Worm (Caenorhabditis elegans) whole organism, young adult: ENCODE measurements around the gene R07H5.16.
"Not testable (repeated sequence)": the region's sequence is repeated elsewhere in the genome, so short reads cannot be mapped to it uniquely, and the experiment has no call there.

Experiments
- B0019.2 ChIP-seq: fragments of 200-800 bp; sonication (Bioruptor generic); conservative IDR thresholded peaks from 2 replicates; pipeline ENCODE4 v1.3.6; 2022; ENCODE audit warnings: missing genetic modification reagents, missing genetic modification characterization, missing compliant biosample characterization
- C06A6.2 ChIP-seq: fragments of 200-800 bp; sonication (Bioruptor generic); conservative IDR thresholded peaks from 2 replicates; pipeline ENCODE4 v1.3.6; 2022; ENCODE audit warnings: missing genetic modification characterization, missing compliant biosample characterization
- C17E4.6 ChIP-seq: fragments of 200-800 bp; sonication (Bioruptor generic); IDR thresholded peaks from 2 replicates; pipeline ENCODE4 v1.3.6; 2022; ENCODE audit warnings: missing genetic modification reagents, missing genetic modification characterization, missing compliant biosample characterization
- D2030.7 ChIP-seq: fragments of 200-800 bp; sonication (Bioruptor generic); IDR thresholded peaks from 2 replicates; pipeline ENCODE4 v1.3.6; 2022; ENCODE audit warnings: missing genetic modification reagents, missing genetic modification characterization, missing compliant biosample characterization
- F22D6.2 ChIP-seq: sonication (generic microtip); optimal IDR thresholded peaks from 2 replicates; lab custom pipeline; 2016; ENCODE audit warnings: mild to moderate bottlenecking, missing genetic modification characterization, missing compliant biosample characterization
- F23B12.7 ChIP-seq: sonication (generic microtip); optimal IDR thresholded peaks from 2 replicates; lab custom pipeline; 2017; ENCODE audit warnings: missing genetic modification characterization, mild to moderate bottlenecking, missing compliant biosample characterization, antibody characterized with exemption, moderate library complexity; ENCODE audit not compliant: insufficient read depth
- F33H1.4 ChIP-seq: fragments of 200-800 bp; sonication (Bioruptor generic); IDR thresholded peaks from 2 replicates; pipeline ENCODE4 v1.3.6; 2022; ENCODE audit warnings: missing genetic modification reagents, missing genetic modification characterization, missing compliant biosample characterization
- T07F8.4 ChIP-seq: sonication (generic microtip); optimal IDR thresholded peaks from 2 replicates; lab custom pipeline; 2016; ENCODE audit warnings: mild to moderate bottlenecking, missing genetic modification characterization, moderate library complexity, missing compliant biosample characterization
- Y53G8AR.9 ChIP-seq: fragments of 200-800 bp; sonication (Bioruptor generic); conservative IDR thresholded peaks from 2 replicates; pipeline ENCODE4 v1.3.6; 2022; ENCODE audit warnings: missing genetic modification reagents, missing genetic modification characterization, missing compliant biosample characterization
- Y67H2A.10 ChIP-seq: fragments of 200-800 bp; sonication (Bioruptor generic); conservative IDR thresholded peaks from 2 replicates; pipeline ENCODE4 v1.3.6; 2022; ENCODE audit warnings: missing genetic modification reagents, missing genetic modification characterization, missing compliant biosample characterization
- Y95B8A.8 ChIP-seq: fragments of 200-800 bp; sonication (Bioruptor generic); IDR thresholded peaks from 2 replicates; pipeline ENCODE4 v1.3.6; 2022; ENCODE audit warnings: missing genetic modification reagents, missing genetic modification characterization, missing compliant biosample characterization
- atf-7 ChIP-seq: sonication (generic microtip); optimal IDR thresholded peaks from 2 replicates; lab custom pipeline; 2017; ENCODE audit warnings: mild to moderate bottlenecking, missing genetic modification characterization, missing compliant biosample characterization
- athp-1 ChIP-seq: sonication (generic microtip); optimal IDR thresholded peaks from 2 replicates; lab custom pipeline; 2017; ENCODE audit warnings: mild to moderate bottlenecking, missing genetic modification characterization, missing compliant biosample characterization
- attf-3 ChIP-seq: fragments of 200-800 bp; sonication (Bioruptor generic); conservative IDR thresholded peaks from 2 replicates; pipeline ENCODE4 v1.3.6; 2022; ENCODE audit warnings: missing genetic modification reagents, missing genetic modification characterization, missing compliant biosample characterization
- attf-5 ChIP-seq: fragments of 200-800 bp; sonication (Bioruptor generic); optimal IDR thresholded peaks from 2 replicates; lab custom pipeline; 2018; ENCODE audit warnings: mild to moderate bottlenecking, missing genetic modification characterization, missing compliant biosample characterization
- attf-6 ChIP-seq: fragments of 200-800 bp; sonication (Bioruptor generic); IDR thresholded peaks from 2 replicates; pipeline ENCODE4 v1.3.6; 2022; ENCODE audit warnings: missing genetic modification reagents, missing genetic modification characterization, missing compliant biosample characterization
- bed-2 ChIP-seq: fragments of 200-800 bp; sonication (Bioruptor generic); IDR thresholded peaks from 2 replicates; pipeline ENCODE4 v1.3.6; 2022; ENCODE audit warnings: missing genetic modification reagents, missing genetic modification characterization, missing compliant biosample characterization
- cebp-1 ChIP-seq, 2 experiments: fragments of 200-800 bp in 1 of 2; sonication (Bioruptor generic) in 1 of 2; sonication (generic microtip) in 1 of 2; IDR thresholded peaks in 1 of 2; optimal IDR thresholded peaks in 1 of 2; 2 replicates each; pipeline versions ENCODE4 v1.3.6 to Lab custom; 2017 to 2022; ENCODE audit warnings: missing compliant biosample characterization in 2 of 2, missing genetic modification characterization in 2 of 2, mild to moderate bottlenecking in 1 of 2, missing genetic modification reagents in 1 of 2, moderate library complexity in 1 of 2
- ceh-100 ChIP-seq: fragments of 200-800 bp; sonication (Bioruptor generic); IDR thresholded peaks from 2 replicates; pipeline ENCODE4 v1.3.6; 2022; ENCODE audit warnings: missing genetic modification reagents, missing genetic modification characterization, missing compliant biosample characterization
- ceh-91 ChIP-seq: fragments of 200-800 bp; sonication (Bioruptor generic); IDR thresholded peaks from 2 replicates; pipeline ENCODE4 v1.3.6; 2022; ENCODE audit warnings: missing genetic modification reagents, missing genetic modification characterization, missing compliant biosample characterization
- dox-1 ChIP-seq: fragments of 200-800 bp; sonication (Bioruptor generic); IDR thresholded peaks from 2 replicates; pipeline ENCODE4 v1.3.6; 2022; ENCODE audit warnings: missing genetic modification reagents, missing genetic modification characterization, missing compliant biosample characterization
- dpl-1 ChIP-seq: fragments of 150-350 bp; optimal IDR thresholded peaks from 2 replicates; lab custom pipeline; 2014; ENCODE audit warnings: missing biosample characterization, missing genetic modification reagents, missing genetic modification characterization
- efl-1 ChIP-seq: fragments of 150-350 bp; optimal IDR thresholded peaks from 2 replicates; lab custom pipeline; 2014; ENCODE audit warnings: missing biosample characterization, missing genetic modification reagents, missing genetic modification characterization
- egl-44 ChIP-seq: fragments of 200-800 bp; sonication (Bioruptor generic); IDR thresholded peaks from 2 replicates; pipeline ENCODE4 v1.3.6; 2022; ENCODE audit warnings: missing genetic modification reagents, missing genetic modification characterization, missing compliant biosample characterization
- egrh-3 ChIP-seq: fragments of 200-800 bp; sonication (Bioruptor generic); IDR thresholded peaks from 2 replicates; pipeline ENCODE4 v1.3.6; 2022; ENCODE audit warnings: missing genetic modification reagents, missing genetic modification characterization, missing compliant biosample characterization
- ekl-4 ChIP-seq: fragments of 200-800 bp; sonication (Bioruptor generic); IDR thresholded peaks from 2 replicates; pipeline ENCODE4 v1.3.6; 2022; ENCODE audit warnings: missing genetic modification reagents, missing genetic modification characterization, missing compliant biosample characterization
- hmg-20 ChIP-seq: fragments of 200-800 bp; sonication (Bioruptor generic); IDR thresholded peaks from 2 replicates; pipeline ENCODE4 v1.3.6; 2022; ENCODE audit warnings: missing genetic modification reagents, missing genetic modification characterization, missing compliant biosample characterization
- hsf-1 ChIP-seq: fragments of 200-800 bp; sonication (Bioruptor generic); IDR thresholded peaks from 2 replicates; pipeline ENCODE4 v1.3.6; 2022; ENCODE audit warnings: missing genetic modification reagents, missing genetic modification characterization, missing compliant biosample characterization
- lin-35 ChIP-seq, 3 experiments: fragments of 150-350 bp in 2 of 3; sonication (generic microtip) in 1 of 3; optimal IDR thresholded peaks; 2 replicates each; lab custom pipeline; 2014 to 2018; ENCODE audit warnings: missing biosample characterization in 3 of 3, missing genetic modification characterization in 3 of 3, missing genetic modification reagents in 3 of 3
- lir-1 ChIP-seq: fragments of 200-800 bp; sonication (Bioruptor generic); conservative IDR thresholded peaks from 2 replicates; pipeline ENCODE4 v1.3.6; 2022; ENCODE audit warnings: missing genetic modification reagents, missing genetic modification characterization, missing compliant biosample characterization
- lsl-1 ChIP-seq: fragments of 200-800 bp; sonication (Bioruptor generic); optimal IDR thresholded peaks from 2 replicates; lab custom pipeline; 2018; ENCODE audit warnings: mild to moderate bottlenecking, missing genetic modification characterization, moderate library complexity, missing compliant biosample characterization
- lsy-27 ChIP-seq: sonication (generic microtip); optimal IDR thresholded peaks from 2 replicates; lab custom pipeline; 2017; ENCODE audit warnings: missing genetic modification characterization, mild to moderate bottlenecking, missing compliant biosample characterization, antibody characterized with exemption, missing genotype, borderline replicate concordance; ENCODE audit not compliant: insufficient read depth
- mcd-1 ChIP-seq: fragments of 200-800 bp; sonication (Bioruptor generic); IDR thresholded peaks from 2 replicates; pipeline ENCODE4 v1.3.6; 2022; ENCODE audit warnings: missing genetic modification reagents, missing genetic modification characterization, missing compliant biosample characterization
- repo-1 ChIP-seq: sonication (generic microtip); optimal IDR thresholded peaks from 2 replicates; lab custom pipeline; 2017; ENCODE audit warnings: mild to moderate bottlenecking, missing genetic modification characterization, missing compliant biosample characterization
- sea-2 ChIP-seq: fragments of 200-800 bp; sonication (Bioruptor generic); IDR thresholded peaks from 2 replicates; pipeline ENCODE4 v1.3.6; 2022; ENCODE audit warnings: missing genetic modification characterization, missing compliant biosample characterization
- snpc-4 ChIP-seq, 5 experiments: fragments of 150-350 bp in 1 of 5; sonication (generic microtip) in 4 of 5; optimal IDR thresholded peaks; 2 replicates each; lab custom pipeline; 2014 to 2018; ENCODE audit warnings: missing genetic modification characterization in 5 of 5, missing biosample characterization in 3 of 5, antibody characterized with exemption in 2 of 5, mild to moderate bottlenecking in 2 of 5, missing compliant biosample characterization in 2 of 5, missing genotype in 2 of 5, moderate library complexity in 2 of 5, missing genetic modification reagents in 1 of 5
- somi-1 ChIP-seq: fragments of 200-800 bp; sonication (Bioruptor generic); optimal IDR thresholded peaks from 2 replicates; lab custom pipeline; 2018; ENCODE audit warnings: mild to moderate bottlenecking, missing genetic modification characterization, missing compliant biosample characterization
- tbp1 ChIP-seq: fragments of 200-800 bp; sonication (Bioruptor generic); optimal IDR thresholded peaks from 2 replicates; lab custom pipeline; 2018; ENCODE audit warnings: mild to moderate bottlenecking, missing genetic modification characterization, missing compliant biosample characterization
- tlf-1 ChIP-seq: fragments of 200-800 bp; sonication (Bioruptor generic); optimal IDR thresholded peaks from 2 replicates; lab custom pipeline; 2018; ENCODE audit warnings: mild to moderate bottlenecking, missing genetic modification characterization, missing compliant biosample characterization
- xnd-1 ChIP-seq: sonication (generic microtip); optimal IDR thresholded peaks from 2 replicates; lab custom pipeline; 2016; ENCODE audit warnings: missing genotype, missing genetic modification reagents, missing genetic modification characterization, missing compliant biosample characterization
- ztf-18 ChIP-seq: sonication (generic microtip); optimal IDR thresholded peaks from 2 replicates; lab custom pipeline; 2016; ENCODE audit warnings: missing genotype, mild to moderate bottlenecking, missing genetic modification characterization, missing compliant biosample characterization
- ztf-22 ChIP-seq: fragments of 200-800 bp; sonication (Bioruptor generic); optimal IDR thresholded peaks from 2 replicates; lab custom pipeline; 2018; ENCODE audit warnings: mild to moderate bottlenecking, missing genetic modification characterization, moderate library complexity, missing compliant biosample characterization
- ztf-26 ChIP-seq: sonication (generic microtip); optimal IDR thresholded peaks from 2 replicates; lab custom pipeline; 2017; ENCODE audit warnings: missing genetic modification characterization, missing compliant biosample characterization
- ztf-28 ChIP-seq: fragments of 200-800 bp; sonication (Bioruptor generic); IDR thresholded peaks from 2 replicates; pipeline ENCODE4 v1.3.6; 2022; ENCODE audit warnings: missing genetic modification reagents, missing genetic modification characterization, missing compliant biosample characterization
- ztf-6 ChIP-seq: fragments of 200-800 bp; sonication (Bioruptor generic); IDR thresholded peaks from 2 replicates; pipeline ENCODE4 v1.3.6; 2022; ENCODE audit warnings: missing genetic modification reagents, missing genetic modification characterization, missing compliant biosample characterization

The R07H5.16 gene

ce11 chrIV:11179123-11179740, 19.9 kb upstream of the R07H5.16 start, which contains the start of gene cpt-2:
TSS of gene cpt-2 (plus strand) at chrIV:11179645.
- TF ChIP-seq F22D6.2 (tag; lab: Kevin White, UChicago) (peak; percentile 35), bed-2 (GFP tag; lab: Robert Waterston, UW) (peak; percentile 86), B0019.2 (peak; percentile 61), ztf-6 (GFP tag; lab: Robert Waterston, UW) (peak; percentile 68; the same call in 1 of the 2 replicates), ztf-22 (peak; percentile 16), lsl-1 (GFP tag; lab: Kevin White, UChicago) (peak; percentile 62), attf-3 (GFP tag; lab: Robert Waterston, UW) (peak; percentile 76), Y53G8AR.9 (peak; percentile 95), athp-1 (peak; percentile 46), mcd-1 (GFP tag; lab: Robert Waterston, UW) (peak; percentile 92), ztf-28 (peak; percentile 90), cebp-1 (tag; optimal IDR thresholded peaks at IDR 0.05; lab: Kevin White, UChicago) (peak; percentile 83), ceh-91 (GFP tag; lab: Robert Waterston, UW) (peak; percentile 80), C17E4.6 (GFP tag; lab: Robert Waterston, UW) (peak; percentile 88), lsy-27 (peak; percentile 9), efl-1 (GFP tag; lab: Kevin White, UChicago) (peak; percentile 12), tbp1 (GFP tag; lab: Kevin White, UChicago) (peak; percentile 67), F23B12.7 (tag; lab: Kevin White, UChicago) (peak; percentile 48), D2030.7 (GFP tag; lab: Robert Waterston, UW) (peak; percentile 95), xnd-1 (tag; lab: Kevin White, UChicago) (peak; percentile 44), dpl-1 (peak; percentile 44), repo-1 (tag; lab: Kevin White, UChicago) (peak; percentile 20), attf-6 (GFP tag; lab: Robert Waterston, UW) (peak; percentile 53; the same call in 1 of the 2 replicates), tlf-1 (peak; percentile 71), ztf-26 (tag; lab: Kevin White, UChicago) (peak; percentile 54), lin-35 (GFP tag; optimal IDR thresholded peaks at IDR 0.05; lab: Kevin White, UChicago) (peak in 1 of 3 experiments; percentile 84), somi-1 (peak; percentile 34), Y67H2A.10 (peak; percentile 43; the same call in 1 of the 2 replicates), C06A6.2 (peak; percentile 65), snpc-4 (GFP tag; optimal IDR thresholded peaks at IDR 0.05; lab: Kevin White, UChicago) (peak; percentile 13), snpc-4 (tag; optimal IDR thresholded peaks at IDR 0.05; lab: Kevin White, UChicago) (peak; percentile 27 to 71 (median 62)), hmg-20 (peak; percentile 84; the same call in 1 of the 2 replicates), hsf-1 (peak; percentile 87), egl-44 (peak; percentile 92), atf-7 (tag; lab: Kevin White, UChicago) (peak; percentile 73), ztf-18 (tag; lab: Kevin White, UChicago) (peak; percentile 97), sea-2 (0 out of 2 replicates have a peak, but pooled peaks have one; percentile 20), ekl-4 (peak; percentile 86; the same call in 1 of the 2 replicates), ceh-100 (GFP tag; lab: Robert Waterston, UW) (peak; percentile 98), attf-5 (GFP tag; lab: Kevin White, UChicago) (peak; percentile 75), F33H1.4 (GFP tag; lab: Robert Waterston, UW) (peak; percentile 77), Y95B8A.8 (GFP tag; lab: Robert Waterston, UW) (peak; percentile 79; the same call in 1 of the 2 replicates), egrh-3 (GFP tag; lab: Robert Waterston, UW) (peak; percentile 81), lir-1 (GFP tag; lab: Robert Waterston, UW) (peak; percentile 85), T07F8.4 (peak; percentile 7), dox-1 (GFP tag; lab: Robert Waterston, UW) (peak; percentile 97)
- not testable (repeated sequence) for TF ChIP-seq cebp-1 (GFP tag; IDR thresholded peaks at IDR 0.05; lab: Robert Waterston, UW)
